Worm (Caenorhabditis elegans): ENCODE data around the gene col-138.
A peak's percentile ranks its signal among the peaks of the same experiment; 100 is the strongest.

Gene col-138

ce11 chrIV:17209309-17209708 is 25.8 kb upstream of the col-138 start:
- no peak for TF ChIP-seq ccch-3 (GFP tag; optimal IDR thresholded peaks at IDR 0.05)
- TF ChIP-seq ceh-27 (GFP tag; optimal IDR thresholded peaks at IDR 0.05), result no peak

ce11 chrIV:17207864-17208263 is 24.3 kb upstream of the col-138 start:
- TF ChIP-seq aptf-3 (GFP tag; IDR thresholded peaks at IDR 0.05) (no peak), hlh-12 (tag; optimal IDR thresholded peaks at IDR 0.05) (no peak), pbrm-1 (GFP tag; IDR thresholded peaks at IDR 0.05) (no peak), ztf-3 (GFP tag; optimal IDR thresholded peaks at IDR 0.05) (no peak), mcd-1 (GFP tag; IDR thresholded peaks at IDR 0.05) (no peak), cebp-1 (GFP tag; IDR thresholded peaks at IDR 0.05) (no peak), cebp-1 (tag; optimal IDR thresholded peaks at IDR 0.05) (no peak), mes-4 (tag; optimal IDR thresholded peaks at IDR 0.05) (no peak), ceh-79 (tag; optimal IDR thresholded peaks at IDR 0.05) (no peak), atf-7 (tag; optimal IDR thresholded peaks at IDR 0.05) (no peak), ccch-3 (GFP tag; optimal IDR thresholded peaks at IDR 0.05) (no peak)

- TF ChIP-seq nhr-80 (tag; optimal IDR thresholded peaks at IDR 0.05), result no peak
- no peak for TF ChIP-seq F22D6.2 (tag; optimal IDR thresholded peaks at IDR 0.05)
- no peak for TF ChIP-seq T26A5.8 (tag; optimal IDR thresholded peaks at IDR 0.05)
- no peak for TF ChIP-seq B0261.1 (tag; optimal IDR thresholded peaks at IDR 0.05)
- no peak for TF ChIP-seq dpff-1 (tag; optimal IDR thresholded peaks at IDR 0.05)
- no peak for TF ChIP-seq him-1 (tag; optimal IDR thresholded peaks at IDR 0.05)
- no peak for TF ChIP-seq zim-3 (tag; optimal IDR thresholded peaks at IDR 0.05)
- no peak for TF ChIP-seq zfh-2 (GFP tag; conservative IDR thresholded peaks at IDR 0.05)
- TF ChIP-seq tlf-1 (GFP tag; optimal IDR thresholded peaks at IDR 0.05), result no peak
- TF ChIP-seq egl-18 (GFP tag; IDR thresholded peaks at IDR 0.05), result no peak
- TF ChIP-seq ceh-58 (GFP tag; IDR thresholded peaks at IDR 0.05), result no peak
- no peak for TF ChIP-seq gei-17 (GFP tag; optimal IDR thresholded peaks at IDR 0.05)
- no peak for TF ChIP-seq efl-1 (GFP tag; optimal IDR thresholded peaks at IDR 0.05)
- TF ChIP-seq mcd-1 (GFP tag; IDR thresholded peaks at IDR 0.05), result no peak
- TF ChIP-seq attf-5 (GFP tag; optimal IDR thresholded peaks at IDR 0.05), result no peak
Observed at ce11 chrIV:17206745-17207144, 23.2 kb upstream of the col-138 start, which contains the start of gene cnnm-1. TSS of gene cnnm-1 (minus strand) at chrIV:17206845.

ce11 chrIV:17199706-17200105 is 16.2 kb upstream of the col-138 start:
- TF ChIP-seq aptf-2 (GFP tag; conservative IDR thresholded peaks at IDR 0.05) (no peak), F10E7.11 (tag; optimal IDR thresholded peaks at IDR 0.05) (no peak), madf-6 (GFP tag; IDR thresholded peaks at IDR 0.05) (no peak), dpl-1 (GFP tag; optimal IDR thresholded peaks at IDR 0.05) (no peak), F39B2.1 (GFP tag; IDR thresholded peaks at IDR 0.05) (no peak), bed-2 (GFP tag; IDR thresholded peaks at IDR 0.05) (no peak), ceh-27 (GFP tag; optimal IDR thresholded peaks at IDR 0.05) (no peak), fkh-3 (tag; optimal IDR thresholded peaks at IDR 0.05) (no peak), pha-4 (tag; optimal IDR thresholded peaks at IDR 0.05) (no peak), egl-18 (GFP tag; IDR thresholded peaks at IDR 0.05) (no peak), B0261.1 (tag; optimal IDR thresholded peaks at IDR 0.05) (no peak), F37B4.10 (GFP tag; IDR thresholded peaks at IDR 0.05) (no peak), mcd-1 (GFP tag; IDR thresholded peaks at IDR 0.05) (no peak)

ce11 chrIV:17193491-17193890 is 10.0 kb upstream of the col-138 start:
- TF ChIP-seq lin-54 (GFP tag; optimal IDR thresholded peaks at IDR 0.05) (no peak), Y53G8AR.9 (GFP tag; conservative IDR thresholded peaks at IDR 0.05) (no peak), ceh-91 (GFP tag; IDR thresholded peaks at IDR 0.05) (no peak), F49E8.2 (tag; optimal IDR thresholded peaks at IDR 0.05; ENCODE audit: insufficient read depth) (no peak), B0261.1 (tag; optimal IDR thresholded peaks at IDR 0.05) (no peak), nhr-179 (tag; optimal IDR thresholded peaks at IDR 0.05) (no peak), snpc-4 (GFP tag; optimal IDR thresholded peaks at IDR 0.05) (no peak), snpc-4 (tag; optimal IDR thresholded peaks at IDR 0.05) (peak in 2 of 4 experiments; percentile 51 to 62)

Measured in whole organism, young adult.